Fruit fly (Drosophila melanogaster): Measurements from ENCODE around the gene Kul.

Kul gene

DNA sequence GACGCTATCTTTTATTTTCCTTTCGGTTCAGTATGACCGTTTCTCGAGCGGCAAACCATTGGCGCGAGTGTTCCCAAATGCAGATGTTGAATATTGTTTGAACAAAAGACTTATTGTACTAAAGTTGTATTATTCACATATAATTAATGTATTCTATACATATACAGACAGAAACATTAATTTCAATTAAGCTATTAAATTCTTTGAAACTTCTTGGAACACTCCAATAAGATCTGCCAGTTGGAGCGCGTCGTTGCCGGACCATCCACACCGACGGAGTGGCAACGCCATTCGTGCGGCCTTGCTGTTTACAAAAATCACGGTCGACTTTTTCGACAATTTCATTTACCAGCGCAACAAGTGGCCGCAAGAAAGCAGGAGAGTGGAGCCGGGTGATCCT is 19.4 kb downstream of the Kul start, which contains the start of the genes Wdr24 and IntS11 (continued):
- TF ChIP-seq chif (GFP tag; optimal IDR thresholded peaks at IDR 0.05) = peak; percentile 28 to 71
- no peak for TF ChIP-seq Trl (optimal IDR thresholded peaks at IDR 0.05)
- peak; percentile 41 for TF ChIP-seq Trl (GFP tag; optimal IDR thresholded peaks at IDR 0.05)
- peak; percentile 69 for TF ChIP-seq seq (GFP tag; IDR thresholded peaks at IDR 0.05)
- TF ChIP-seq CG1024 (GFP tag; IDR thresholded peaks at IDR 0.05) = peak; percentile 59; the same call in 1 of the 2 replicates
- no peak for TF ChIP-seq TFAM (GFP tag; optimal IDR thresholded peaks at IDR 0.05)
- no peak for TF ChIP-seq pfk (GFP tag; optimal IDR thresholded peaks at IDR 0.05)
- peak; percentile 84 for TF ChIP-seq CG2889 (GFP tag; IDR thresholded peaks at IDR 0.05)
- TF ChIP-seq CG13624 (GFP tag; optimal IDR thresholded peaks at IDR 0.05) = peak; percentile 86
- no peak for TF ChIP-seq CG11504 (tag; optimal IDR thresholded peaks at IDR 0.05)
- peak; percentile 38 for TF ChIP-seq CG17186 (GFP tag; optimal IDR thresholded peaks at IDR 0.05)
- TF ChIP-seq C15 (GFP tag; IDR thresholded peaks at IDR 0.05) = peak; percentile 53
- TF ChIP-seq CG7745 (tag; optimal IDR thresholded peaks at IDR 0.05) = no peak
- TF ChIP-seq CG4424 (GFP tag; optimal IDR thresholded peaks at IDR 0.05) = peak; percentile 42
- TF ChIP-seq BEAF-32 (GFP tag; optimal IDR thresholded peaks at IDR 0.05) = peak; percentile 54
- peak; percentile 64 for TF ChIP-seq CG17385 (GFP tag; optimal IDR thresholded peaks at IDR 0.05)
- TF ChIP-seq Hr39 (optimal IDR thresholded peaks at IDR 0.05) = no peak
- peak; percentile 89 for TF ChIP-seq gem (tag; optimal IDR thresholded peaks at IDR 0.05)
- TF ChIP-seq shn (GFP tag; optimal IDR thresholded peaks at IDR 0.05) = peak; percentile 77
- TF ChIP-seq fd3F (GFP tag; optimal IDR thresholded peaks at IDR 0.05) = peak; percentile 88
- TF ChIP-seq CG43689 (GFP tag; IDR thresholded peaks at IDR 0.05) = peak; percentile 80
- no peak for TF ChIP-seq CG14860 (GFP tag; IDR thresholded peaks at IDR 0.05; ENCODE audit: partially characterized antibody)
- TF ChIP-seq E2f1 (GFP tag; IDR thresholded peaks at IDR 0.05) = peak; percentile 90
- TF ChIP-seq disco-r (GFP tag; optimal IDR thresholded peaks at IDR 0.05) = peak; percentile 7
- peak; percentile 74 for TF ChIP-seq Awh (GFP tag; IDR thresholded peaks at IDR 0.05)
- TF ChIP-seq mld (GFP tag; IDR thresholded peaks at IDR 0.05; ENCODE audit: partially characterized antibody) = no peak
- TF ChIP-seq NC2β (GFP tag; optimal IDR thresholded peaks at IDR 0.05) = peak; percentile 50
- peak; percentile 53 for TF ChIP-seq CG18764 (GFP tag; optimal IDR thresholded peaks at IDR 0.05)
- TF ChIP-seq aop (GFP tag; IDR thresholded peaks at IDR 0.05) = peak; percentile 14; the same call in 1 of the 2 replicates
- no peak for TF ChIP-seq Tbp (GFP tag; optimal IDR thresholded peaks at IDR 0.05)
- TF ChIP-seq CG2129 (GFP tag; IDR thresholded peaks at IDR 0.05; ENCODE audit: partially characterized antibody) = no peak
- peak; percentile 92 for TF ChIP-seq CG11085 (GFP tag; IDR thresholded peaks at IDR 0.05)
- no peak for TF ChIP-seq amos (GFP tag; IDR thresholded peaks at IDR 0.05; ENCODE audit: partially characterized antibody)
- peak; percentile 87 for TF ChIP-seq Hsf (GFP tag; optimal IDR thresholded peaks at IDR 0.05)
- TF ChIP-seq H2.0 (GFP tag; IDR thresholded peaks at IDR 0.05) = peak; percentile 92
- peak; percentile 60 for TF ChIP-seq CG34376 (GFP tag; optimal IDR thresholded peaks at IDR 0.05)
- peak; percentile 66 to 88 for TF ChIP-seq Pdp1 (GFP tag; optimal IDR thresholded peaks at IDR 0.05)
- peak; percentile 98 for TF ChIP-seq slbo (GFP tag; IDR thresholded peaks at IDR 0.05)
- TF ChIP-seq insv (GFP tag; optimal IDR thresholded peaks at IDR 0.05) = peak; percentile 31 to 94
- TF ChIP-seq tx (GFP tag; optimal IDR thresholded peaks at IDR 0.05) = peak; percentile 60
- peak; percentile 90 for TF ChIP-seq danr (GFP tag; IDR thresholded peaks at IDR 0.05)
- peak; percentile 81 for TF ChIP-seq ara (GFP tag; IDR thresholded peaks at IDR 0.05)
- peak; percentile 76 for TF ChIP-seq ap (GFP tag; IDR thresholded peaks at IDR 0.05)
- peak; percentile 79 for TF ChIP-seq YL-1 (GFP tag; optimal IDR thresholded peaks at IDR 0.05)
- peak; percentile 59 for TF ChIP-seq zen (tag; optimal IDR thresholded peaks at IDR 0.05)
- peak; percentile 69 for TF ChIP-seq chm (GFP tag; IDR thresholded peaks at IDR 0.05)
- TF ChIP-seq exex (tag; optimal IDR thresholded peaks at IDR 0.05) = peak; percentile 60
- TF ChIP-seq CG12942 (GFP tag; optimal IDR thresholded peaks at IDR 0.05) = peak; percentile 72
- TF ChIP-seq cwo (GFP tag; optimal IDR thresholded peaks at IDR 0.05) = peak; percentile 62
- TF ChIP-seq CG12391 (tag; optimal IDR thresholded peaks at IDR 0.05) = peak; percentile 84
- peak; percentile 36 for TF ChIP-seq Mes4 (GFP tag; optimal IDR thresholded peaks at IDR 0.05)
- TF ChIP-seq CG4730 (GFP tag; IDR thresholded peaks at IDR 0.05) = peak; percentile 88

Measured in whole organism, embryonic.